Worm (Caenorhabditis elegans): ENCODE measurements around the gene Y48E1B.3.

Gene Y48E1B.3

DNA sequence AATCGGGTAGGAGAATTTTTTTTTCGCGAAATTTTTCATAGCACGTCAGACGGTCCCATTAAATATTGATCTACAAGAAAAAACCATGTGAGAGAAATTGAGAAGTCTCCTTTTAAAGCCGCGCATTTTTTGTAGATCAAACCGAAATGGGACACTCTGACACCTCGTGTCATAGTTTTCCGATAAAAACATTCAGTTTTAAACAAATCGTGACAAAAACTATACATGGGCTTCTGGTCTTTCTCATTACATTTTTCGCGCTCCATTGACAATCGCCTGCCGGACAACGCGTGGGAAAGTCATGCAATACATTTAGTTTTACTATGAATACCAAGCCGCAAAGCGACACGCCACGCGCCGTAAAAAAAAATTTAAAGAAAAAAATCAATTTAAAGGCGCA lies 62.4 kb downstream of the Y48E1B.3 start:
- TF ChIP-seq ceh-36 (tag; optimal IDR thresholded peaks at IDR 0.05): no peak
- TF ChIP-seq ets-7 (tag; optimal IDR thresholded peaks at IDR 0.05): no peak
- no peak for TF ChIP-seq tbx-11 (GFP tag; IDR thresholded peaks at IDR 0.05)
- no peak for TF ChIP-seq hnd-1 (tag; optimal IDR thresholded peaks at IDR 0.05)
- no peak for TF ChIP-seq tra-4 (tag; optimal IDR thresholded peaks at IDR 0.05)
- no peak for TF ChIP-seq pes-1 (GFP tag; IDR thresholded peaks at IDR 0.05)
- TF ChIP-seq B0310.2 (tag; optimal IDR thresholded peaks at IDR 0.05): no peak
- TF ChIP-seq sea-1 (GFP tag; conservative IDR thresholded peaks at IDR 0.05): no peak
- TF ChIP-seq tbx-37 (GFP tag; conservative IDR thresholded peaks at IDR 0.05): no peak
- no peak for TF ChIP-seq hmbx-1 (tag; optimal IDR thresholded peaks at IDR 0.05)
- TF ChIP-seq F13C5.2 (tag; optimal IDR thresholded peaks at IDR 0.05): no peak

DNA sequence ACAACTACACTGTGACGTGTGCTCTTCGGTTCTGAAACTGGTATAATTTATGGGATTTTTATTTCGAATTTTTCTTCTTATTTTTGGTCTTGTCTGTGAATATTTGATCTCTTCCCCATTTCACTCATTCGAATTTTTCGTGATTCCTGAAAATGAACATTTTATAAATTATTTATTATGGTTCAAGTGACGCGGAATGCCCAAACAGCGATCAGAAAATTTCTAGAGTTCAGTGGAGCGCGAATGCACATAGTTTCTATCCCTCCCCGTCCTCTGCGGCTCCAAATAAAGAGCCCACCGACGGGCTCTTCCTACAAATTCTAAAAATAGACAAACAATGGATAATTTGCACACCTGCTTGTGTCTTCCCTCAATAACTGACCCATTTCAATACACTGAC lies 64.1 kb downstream of the Y48E1B.3 start, which contains the start of gene F54F11.1:
F54F11.1 (plus strand) TSS at position 301 of the 400 bp plus-strand sequence.
- no peak for TF ChIP-seq flt-1 (GFP tag; IDR thresholded peaks at IDR 0.05)
- TF ChIP-seq B0310.2 (tag; optimal IDR thresholded peaks at IDR 0.05): no peak
- no peak for TF ChIP-seq tbx-37 (GFP tag; conservative IDR thresholded peaks at IDR 0.05)
- no peak for TF ChIP-seq tra-4 (tag; optimal IDR thresholded peaks at IDR 0.05)
- no peak for TF ChIP-seq ceh-13 (GFP tag; optimal IDR thresholded peaks at IDR 0.05)
- no peak for TF ChIP-seq tbx-11 (GFP tag; IDR thresholded peaks at IDR 0.05)
- TF ChIP-seq hnd-1 (tag; optimal IDR thresholded peaks at IDR 0.05): no peak
- TF ChIP-seq ama-1 (optimal IDR thresholded peaks at IDR 0.05): no peak
- no peak for TF ChIP-seq sea-1 (GFP tag; conservative IDR thresholded peaks at IDR 0.05)
- no peak for TF ChIP-seq ets-7 (tag; optimal IDR thresholded peaks at IDR 0.05)
- no peak for TF ChIP-seq scrt-1 (GFP tag; IDR thresholded peaks at IDR 0.05)

DNA sequence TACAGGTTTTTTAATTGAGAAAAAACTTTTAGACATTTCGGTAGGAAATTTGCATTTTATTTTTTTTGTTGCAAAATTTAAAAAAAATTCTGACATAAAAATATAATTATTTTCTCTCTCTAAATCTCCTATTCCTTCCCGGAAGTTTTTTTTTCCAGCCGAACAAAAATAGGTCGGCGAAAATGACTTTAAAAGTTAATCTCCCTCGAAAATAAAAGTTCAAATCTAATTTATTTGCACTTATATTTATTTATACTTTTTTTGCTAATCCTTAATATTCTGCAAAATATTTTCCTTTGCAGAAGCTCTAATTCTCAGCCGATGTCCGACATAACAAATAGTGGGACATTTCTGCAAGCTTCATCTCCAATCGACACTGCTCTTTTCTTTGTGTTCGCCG lies 66.2 kb downstream of the Y48E1B.3 start, which contains the start of gene F45H10.5:
F45H10.5 (plus strand) TSS at position 301 of the 400 bp plus-strand sequence.
- no peak for TF ChIP-seq ceh-13 (GFP tag; optimal IDR thresholded peaks at IDR 0.05)
- TF ChIP-seq hmbx-1 (tag; optimal IDR thresholded peaks at IDR 0.05): no peak
- no peak for TF ChIP-seq flt-1 (GFP tag; IDR thresholded peaks at IDR 0.05)
- TF ChIP-seq F13C5.2 (tag; optimal IDR thresholded peaks at IDR 0.05): no peak
- no peak for TF ChIP-seq hnd-1 (tag; optimal IDR thresholded peaks at IDR 0.05)
- TF ChIP-seq sea-1 (GFP tag; conservative IDR thresholded peaks at IDR 0.05): no peak
- no peak for TF ChIP-seq tbx-37 (GFP tag; conservative IDR thresholded peaks at IDR 0.05)
- no peak for TF ChIP-seq tra-4 (tag; optimal IDR thresholded peaks at IDR 0.05)
- no peak for TF ChIP-seq ets-7 (tag; optimal IDR thresholded peaks at IDR 0.05)
- no peak for TF ChIP-seq hmg-4 (GFP tag; optimal IDR thresholded peaks at IDR 0.05)
- TF ChIP-seq scrt-1 (GFP tag; IDR thresholded peaks at IDR 0.05): no peak
- no peak for TF ChIP-seq aly-1 (tag; optimal IDR thresholded peaks at IDR 0.05)
- no peak for TF ChIP-seq ama-1 (optimal IDR thresholded peaks at IDR 0.05)
- TF ChIP-seq pes-1 (GFP tag; IDR thresholded peaks at IDR 0.05): no peak
- no peak for TF ChIP-seq tbx-11 (GFP tag; IDR thresholded peaks at IDR 0.05)
- TF ChIP-seq B0310.2 (tag; optimal IDR thresholded peaks at IDR 0.05): no peak
- no peak for TF ChIP-seq ceh-36 (tag; optimal IDR thresholded peaks at IDR 0.05)

DNA sequence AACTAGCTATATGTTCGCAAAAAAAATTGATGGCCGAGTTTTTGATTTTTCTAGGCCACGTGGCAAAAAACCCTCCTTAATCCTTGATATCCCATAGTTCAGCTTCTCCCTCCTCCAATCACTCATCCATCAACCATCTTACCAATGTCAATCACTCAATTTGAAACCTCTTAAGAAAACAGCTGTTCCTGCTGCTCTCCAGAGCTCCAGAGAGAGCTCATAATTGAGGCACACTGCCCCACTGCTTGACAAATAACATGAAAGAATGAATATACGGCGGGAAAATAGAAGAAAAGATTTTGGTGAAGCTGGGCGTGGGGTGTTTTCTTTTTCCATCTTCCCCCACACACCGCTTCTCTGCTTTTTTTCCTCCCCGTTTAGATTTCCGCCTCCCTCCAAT lies 67.2 kb downstream of the Y48E1B.3 start:
- TF ChIP-seq F13C5.2 (tag; optimal IDR thresholded peaks at IDR 0.05) (no peak), hmg-4 (GFP tag; optimal IDR thresholded peaks at IDR 0.05) (no peak), sea-1 (GFP tag; conservative IDR thresholded peaks at IDR 0.05) (no peak), tra-4 (tag; optimal IDR thresholded peaks at IDR 0.05) (no peak), flt-1 (GFP tag; IDR thresholded peaks at IDR 0.05) (no peak), ceh-36 (tag; optimal IDR thresholded peaks at IDR 0.05) (no peak), aly-1 (tag; optimal IDR thresholded peaks at IDR 0.05) (no peak), pes-1 (GFP tag; IDR thresholded peaks at IDR 0.05) (no peak), B0310.2 (tag; optimal IDR thresholded peaks at IDR 0.05) (no peak), ets-7 (tag; optimal IDR thresholded peaks at IDR 0.05) (no peak), ceh-13 (GFP tag; optimal IDR thresholded peaks at IDR 0.05) (no peak), tbx-11 (GFP tag; IDR thresholded peaks at IDR 0.05) (no peak), tbx-37 (GFP tag; conservative IDR thresholded peaks at IDR 0.05) (no peak), ama-1 (optimal IDR thresholded peaks at IDR 0.05) (no peak), scrt-1 (GFP tag; IDR thresholded peaks at IDR 0.05) (no peak)
